Worm (Caenorhabditis elegans) whole organism, early embryonic: ENCODE data around the gene T21D9.2.

Experiments used
- B0310.2 ChIP-seq: sonication (generic microtip); optimal IDR thresholded peaks from 2 replicates; lab custom pipeline; 2016; ENCODE audit warnings: mild to moderate bottlenecking, missing genetic modification characterization, missing compliant biosample characterization
- F13C5.2 ChIP-seq: sonication (generic microtip); optimal IDR thresholded peaks from 2 replicates; lab custom pipeline; 2017; ENCODE audit warnings: mild to moderate bottlenecking, missing genetic modification characterization, inconsistent platforms, missing compliant biosample characterization
- ama-1 ChIP-seq: fragments of 150-350 bp; optimal IDR thresholded peaks from 2 replicates; lab custom pipeline; 2014
- ceh-36 ChIP-seq: sonication (generic microtip); optimal IDR thresholded peaks from 2 replicates; lab custom pipeline; 2016; ENCODE audit warnings: missing genetic modification characterization, inconsistent platforms, missing compliant biosample characterization
- flt-1 ChIP-seq: fragments of 200-800 bp; sonication (Bioruptor generic); IDR thresholded peaks from 2 replicates; pipeline ENCODE4 v1.3.6; 2022; ENCODE audit warnings: missing genetic modification characterization, missing compliant biosample characterization
- hmbx-1 ChIP-seq: sonication (generic microtip); optimal IDR thresholded peaks from 2 replicates; lab custom pipeline; 2016; ENCODE audit warnings: mild to moderate bottlenecking, missing genetic modification characterization, missing compliant biosample characterization
- pes-1 ChIP-seq: fragments of 200-800 bp; sonication (Bioruptor generic); IDR thresholded peaks from 2 replicates; pipeline ENCODE4 v1.3.6; 2022; ENCODE audit warnings: missing genetic modification reagents, missing genetic modification characterization, missing compliant biosample characterization
- scrt-1 ChIP-seq: fragments of 200-800 bp; sonication (Bioruptor generic); IDR thresholded peaks from 2 replicates; pipeline ENCODE4 v1.3.6; 2022; ENCODE audit warnings: missing genetic modification characterization, missing compliant biosample characterization
- sea-1 ChIP-seq: fragments of 200-800 bp; sonication (Bioruptor generic); conservative IDR thresholded peaks from 2 replicates; pipeline ENCODE4 v1.3.6; 2022; ENCODE audit warnings: missing genetic modification characterization, missing compliant biosample characterization
- tbx-11 ChIP-seq: fragments of 200-800 bp; sonication (Bioruptor generic); IDR thresholded peaks from 2 replicates; pipeline ENCODE4 v1.3.6; 2022; ENCODE audit warnings: missing genetic modification characterization, missing compliant biosample characterization
- tbx-37 ChIP-seq: fragments of 200-800 bp; sonication (Bioruptor generic); conservative IDR thresholded peaks from 2 replicates; pipeline ENCODE4 v1.3.6; 2022; ENCODE audit warnings: missing genetic modification reagents, missing genetic modification characterization, missing compliant biosample characterization

DNA sequence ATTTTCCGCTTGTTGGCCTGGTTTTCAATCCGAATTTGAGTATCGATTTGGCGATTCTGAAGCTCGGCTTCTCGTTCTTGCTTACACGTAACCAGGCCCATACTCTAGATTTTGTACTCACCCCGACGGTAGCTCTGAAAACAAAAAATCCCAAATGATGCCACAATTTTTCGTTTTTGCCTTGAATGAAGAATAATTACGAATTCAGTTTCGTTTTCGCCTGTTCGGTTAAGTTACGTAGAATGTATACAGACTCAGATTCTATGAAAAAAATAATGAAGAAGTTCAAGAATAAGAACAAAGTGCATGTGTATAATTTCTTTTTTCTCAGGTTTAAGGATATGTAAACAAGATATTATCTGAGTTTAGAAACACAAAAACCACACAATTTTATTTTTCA, 24.3 kb upstream of the T21D9.2 start, which contains the start of gene gpa-5:
- TF ChIP-seq flt-1 (GFP tag; lab: Robert Waterston, UW) (no peak), pes-1 (no peak), tbx-37 (GFP tag; lab: Robert Waterston, UW) (no peak), F13C5.2 (no peak), ceh-36 (no peak), scrt-1 (GFP tag; lab: Robert Waterston, UW) (no peak), hmbx-1 (tag; lab: Kevin White, UChicago) (no peak), ama-1 (lab: Kevin White, UChicago) (no peak), B0310.2 (no peak), tbx-11 (no peak), sea-1 (no peak)
